Fruit fly (Drosophila melanogaster) whole organism, embryonic: ENCODE results near the gene CG45100.

Experiments
- Awh ChIP-seq: fragments of 200-800 bp; sonication (Bioruptor generic); IDR thresholded peaks from 2 replicates; pipeline ENCODE4, ENCODE4 v1.3.6; 2022; ENCODE audit warnings: missing biosample characterization, missing genetic modification characterization
- C15 ChIP-seq: fragments of 200-800 bp; sonication (Bioruptor generic); IDR thresholded peaks from 3 replicates; pipeline ENCODE4 v1.3.6; 2022; ENCODE audit warnings: missing biosample characterization, missing genetic modification characterization
- CG10267 ChIP-seq: fragments of 200-800 bp; sonication (Bioruptor generic); optimal IDR thresholded peaks from 2 replicates; lab custom pipeline; 2018; ENCODE audit warnings: missing biosample characterization, mild to moderate bottlenecking, missing genetic modification characterization, moderate library complexity
- CG11398 ChIP-seq: fragments of 200-800 bp; sonication (Bioruptor generic); optimal IDR thresholded peaks from 2 replicates; lab custom pipeline; 2016; ENCODE audit warnings: missing biosample characterization, missing genetic modification characterization
- CG1233 ChIP-seq: fragments of 200-800 bp; sonication (Bioruptor generic); optimal IDR thresholded peaks from 4 replicates; lab custom pipeline; 2018; ENCODE audit warnings: missing biosample characterization, mild to moderate bottlenecking, missing genetic modification characterization
- CG13123 ChIP-seq: fragments of 200-800 bp; sonication (Bioruptor generic); optimal IDR thresholded peaks from 2 replicates; lab custom pipeline; 2016; ENCODE audit warnings: missing biosample characterization, missing genetic modification characterization
- CG13296 ChIP-seq: fragments of 200-800 bp; sonication (Bioruptor generic); optimal IDR thresholded peaks from 3 replicates; lab custom pipeline; 2018; ENCODE audit warnings: missing biosample characterization, mild to moderate bottlenecking, missing genetic modification characterization
- CG13624 ChIP-seq: fragments of 200-800 bp; sonication (Bioruptor generic); optimal IDR thresholded peaks from 2 replicates; lab custom pipeline; 2016; ENCODE audit warnings: missing biosample characterization, missing genetic modification characterization
- CG14014 ChIP-seq: fragments of 200-800 bp; sonication (Bioruptor generic); IDR thresholded peaks from 2 replicates; pipeline ENCODE4 v1.3.6; 2022; ENCODE audit warnings: missing biosample characterization, missing genetic modification characterization
- CG1647 ChIP-seq: fragments of 200-800 bp; sonication (Bioruptor generic); optimal IDR thresholded peaks from 3 replicates; lab custom pipeline; 2016; ENCODE audit warnings: missing biosample characterization, missing genetic modification characterization
- CG1832 ChIP-seq: fragments of 200-800 bp; sonication (Bioruptor generic); optimal IDR thresholded peaks from 2 replicates; lab custom pipeline; 2017; ENCODE audit warnings: missing biosample characterization, mild to moderate bottlenecking, missing genetic modification characterization, inconsistent platforms
- CG2116 ChIP-seq: fragments of 200-800 bp; sonication (Bioruptor generic); optimal IDR thresholded peaks from 3 replicates; lab custom pipeline; 2018; ENCODE audit warnings: missing biosample characterization, mild to moderate bottlenecking, missing genetic modification characterization
- CG2875 ChIP-seq: fragments of 200-800 bp; sonication (Bioruptor generic); optimal IDR thresholded peaks from 2 replicates; lab custom pipeline; 2017; ENCODE audit warnings: missing biosample characterization, mild to moderate bottlenecking, missing genetic modification characterization, missing genetic modification reagents
- CG3163 ChIP-seq: fragments of 200-800 bp; sonication (Bioruptor generic); optimal IDR thresholded peaks from 3 replicates; lab custom pipeline; 2016; ENCODE audit warnings: missing biosample characterization, missing genetic modification characterization
- CG34224 ChIP-seq: fragments of 200-800 bp; sonication (Bioruptor generic); IDR thresholded peaks from 3 replicates; pipeline ENCODE4 v1.3.6; 2022; ENCODE audit warnings: missing biosample characterization, missing genetic modification characterization; ENCODE audit not compliant: partially characterized antibody
- CG3726 ChIP-seq: fragments of 200-800 bp; sonication (Bioruptor generic); IDR thresholded peaks from 3 replicates; pipeline ENCODE4, ENCODE4 v1.3.6; 2022; ENCODE audit warnings: missing biosample characterization, missing genetic modification characterization
- CG3838 ChIP-seq: fragments of 200-800 bp; sonication (Bioruptor generic); optimal IDR thresholded peaks from 3 replicates; lab custom pipeline; 2016; ENCODE audit warnings: missing biosample characterization, missing genetic modification characterization
- CG5953 ChIP-seq: fragments of 200-800 bp; sonication (Bioruptor generic); IDR thresholded peaks from 2 replicates; pipeline ENCODE4 v1.3.6; 2022; ENCODE audit warnings: missing biosample characterization, missing genetic modification characterization
- CG6254 ChIP-seq: fragments of 200-800 bp; sonication (Bioruptor generic); optimal IDR thresholded peaks from 3 replicates; lab custom pipeline; 2017; ENCODE audit warnings: mild to moderate bottlenecking, missing biosample characterization, missing genetic modification reagents, missing genetic modification characterization
- CG6654 ChIP-seq: fragments of 200-800 bp; sonication (Bioruptor generic); optimal IDR thresholded peaks from 2 replicates; lab custom pipeline; 2017; ENCODE audit warnings: missing biosample characterization, mild to moderate bottlenecking, missing genetic modification characterization
- CG6689 ChIP-seq: fragments of 200-800 bp; sonication (Bioruptor generic); IDR thresholded peaks from 2 replicates; pipeline ENCODE4 v1.3.6; 2022; ENCODE audit warnings: missing biosample characterization, missing genetic modification characterization
- CG7928 ChIP-seq: fragments of 200-800 bp; sonication (Bioruptor generic); optimal IDR thresholded peaks from 2 replicates; lab custom pipeline; 2017; ENCODE audit warnings: missing biosample characterization, mild to moderate bottlenecking, missing genetic modification characterization
- CG9876 ChIP-seq: fragments of 200-800 bp; sonication (Bioruptor generic); optimal IDR thresholded peaks from 2 replicates; lab custom pipeline; 2016; ENCODE audit warnings: missing biosample characterization, missing genetic modification characterization
- Dip3 ChIP-seq: fragments of 200-800 bp; sonication (Bioruptor generic); optimal IDR thresholded peaks from 3 replicates; lab custom pipeline; 2016; ENCODE audit warnings: missing biosample characterization, missing genetic modification characterization
- E2f1 ChIP-seq: fragments of 200-800 bp; sonication (Bioruptor generic); IDR thresholded peaks from 2 replicates; pipeline ENCODE4 v1.3.6; 2022; ENCODE audit warnings: missing biosample characterization, missing genetic modification characterization
- Fer2 ChIP-seq: fragments of 200-800 bp; sonication (Bioruptor generic); optimal IDR thresholded peaks from 2 replicates; lab custom pipeline; 2018; ENCODE audit warnings: missing biosample characterization, mild to moderate bottlenecking, missing genetic modification characterization, moderate library complexity
- Lim3 ChIP-seq: fragments of 200-800 bp; sonication (Bioruptor generic); IDR thresholded peaks from 2 replicates; pipeline ENCODE4 v1.3.6; 2022; ENCODE audit warnings: missing biosample characterization, missing genetic modification characterization
- MBD-R2 ChIP-seq: fragments of 200-800 bp; sonication (Bioruptor generic); IDR thresholded peaks from 2 replicates; pipeline ENCODE4 v1.3.6; 2022; ENCODE audit warnings: missing biosample characterization, missing genetic modification characterization
- Meics ChIP-seq: fragments of 200-800 bp; sonication (Bioruptor generic); optimal IDR thresholded peaks from 2 replicates; lab custom pipeline; 2017; ENCODE audit warnings: missing biosample characterization, mild to moderate bottlenecking, missing genetic modification characterization
- Mes4 ChIP-seq: fragments of 200-800 bp; sonication (Bioruptor generic); optimal IDR thresholded peaks from 2 replicates; lab custom pipeline; 2016; ENCODE audit warnings: missing biosample characterization, missing genetic modification characterization
- NC2β ChIP-seq: fragments of 200-800 bp; sonication (Bioruptor generic); optimal IDR thresholded peaks from 2 replicates; lab custom pipeline; 2016; ENCODE audit warnings: missing biosample characterization, missing genetic modification characterization
- Pdp1 ChIP-seq, 2 experiments: fragments of 200-800 bp; sonication (Bioruptor generic); optimal IDR thresholded peaks; 3 replicates each; lab custom pipeline; 2016; ENCODE audit warnings: missing biosample characterization in 2 of 2, missing genetic modification characterization in 2 of 2, mild to moderate bottlenecking in 1 of 2, moderate library complexity in 1 of 2
- Ssrp ChIP-seq: fragments of 200-800 bp; sonication (Bioruptor generic); optimal IDR thresholded peaks from 2 replicates; lab custom pipeline; 2018; ENCODE audit warnings: missing biosample characterization, mild to moderate bottlenecking, missing genetic modification characterization, moderate library complexity
- YL-1 ChIP-seq: fragments of 200-800 bp; sonication (Bioruptor generic); optimal IDR thresholded peaks from 3 replicates; lab custom pipeline; 2017; ENCODE audit warnings: missing biosample characterization, mild to moderate bottlenecking, missing genetic modification characterization
- cato ChIP-seq: fragments of 200-800 bp; sonication (Bioruptor generic); optimal IDR thresholded peaks from 2 replicates; lab custom pipeline; 2016; ENCODE audit warnings: missing biosample characterization, missing genetic modification characterization, borderline replicate concordance
- caup ChIP-seq: fragments of 200-800 bp; sonication (Bioruptor generic); optimal IDR thresholded peaks from 3 replicates; lab custom pipeline; 2017; ENCODE audit warnings: missing biosample characterization, mild to moderate bottlenecking, missing genetic modification characterization, moderate library complexity; ENCODE audit not compliant: severe bottlenecking
- chn ChIP-seq: fragments of 200-800 bp; sonication (Bioruptor generic); optimal IDR thresholded peaks from 2 replicates; lab custom pipeline; 2016; ENCODE audit warnings: missing biosample characterization, missing genetic modification characterization
- emc ChIP-seq: fragments of 200-800 bp; sonication (Bioruptor generic); optimal IDR thresholded peaks from 2 replicates; lab custom pipeline; 2016; ENCODE audit warnings: missing biosample characterization, missing genetic modification characterization
- eve ChIP-seq, 2 experiments: fragments of >200 bp; optimal IDR thresholded peaks; 2 replicates each; lab custom pipeline; 2017; ENCODE audit warnings: missing biosample characterization in 2 of 2, missing genetic modification characterization in 2 of 2
- fu2 ChIP-seq: fragments of 200-800 bp; sonication (Bioruptor generic); optimal IDR thresholded peaks from 2 replicates; lab custom pipeline; 2016; ENCODE audit warnings: missing biosample characterization, missing genetic modification characterization
- hb ChIP-seq: fragments of 200-800 bp; sonication (Bioruptor generic); IDR thresholded peaks from 3 replicates; pipeline ENCODE4 v1.3.6; 2022; ENCODE audit warnings: missing biosample characterization, missing genetic modification characterization; ENCODE audit not compliant: partially characterized antibody
- hbn ChIP-seq: fragments of 200-800 bp; sonication (Bioruptor generic); IDR thresholded peaks from 2 replicates; pipeline ENCODE4 v1.3.6; 2022; ENCODE audit warnings: missing biosample characterization, missing genetic modification characterization; ENCODE audit not compliant: partially characterized antibody
- insv ChIP-seq, 2 experiments: fragments of 200-800 bp; sonication (Bioruptor generic); optimal IDR thresholded peaks; 3 replicates each; lab custom pipeline; 2016 to 2018; ENCODE audit warnings: missing biosample characterization in 2 of 2, missing genetic modification characterization in 2 of 2
- lmd ChIP-seq: fragments of 200-800 bp; sonication (Bioruptor generic); IDR thresholded peaks from 2 replicates; pipeline ENCODE4 v1.3.6; 2022; ENCODE audit warnings: missing biosample characterization, missing genetic modification characterization
- mld ChIP-seq: fragments of 200-800 bp; sonication (Bioruptor generic); IDR thresholded peaks from 3 replicates; pipeline ENCODE4 v1.3.6; 2022; ENCODE audit warnings: missing biosample characterization, missing genetic modification characterization; ENCODE audit not compliant: partially characterized antibody
- nerfin-1 ChIP-seq: fragments of 200-800 bp; sonication (Bioruptor generic); optimal IDR thresholded peaks from 3 replicates; lab custom pipeline; 2019; ENCODE audit warnings: missing biosample characterization, mild to moderate bottlenecking, missing genetic modification characterization, moderate library complexity
- p53 ChIP-seq: fragments of 200-800 bp; sonication (Bioruptor generic); optimal IDR thresholded peaks from 2 replicates; lab custom pipeline; 2016; ENCODE audit warnings: missing biosample characterization, missing genetic modification characterization
- stwl ChIP-seq: fragments of 200-800 bp; sonication (Bioruptor generic); optimal IDR thresholded peaks from 3 replicates; lab custom pipeline; 2018; ENCODE audit warnings: missing biosample characterization, mild to moderate bottlenecking, missing genetic modification characterization, moderate library complexity
- tap ChIP-seq: fragments of 200-800 bp; optimal IDR thresholded peaks from 3 replicates; lab custom pipeline; 2019; ENCODE audit warnings: missing biosample characterization, mild to moderate bottlenecking, missing genetic modification characterization, moderate library complexity
- unpg ChIP-seq: fragments of 200-800 bp; sonication (Bioruptor generic); optimal IDR thresholded peaks from 3 replicates; lab custom pipeline; 2018; ENCODE audit warnings: missing biosample characterization, mild to moderate bottlenecking, missing genetic modification characterization, moderate library complexity
- vfl ChIP-seq: fragments of 200-800 bp; sonication (Bioruptor generic); optimal IDR thresholded peaks from 2 replicates; lab custom pipeline; 2016; ENCODE audit warnings: missing biosample characterization, missing genetic modification characterization

CG45100 gene

dm6 chr3R:5485295-5485718 is 10.9 kb upstream of the CG45100 start, which contains the start of gene CG31550 (continued):
- TF ChIP-seq CG2875 (no peak), insv (GFP tag; optimal IDR thresholded peaks at IDR 0.05; lab: Kevin White, UChicago) (peak in 1 of 2 experiments; percentile 16), CG6654 (no peak), unpg (GFP tag; lab: Kevin White, UChicago) (peak; percentile 56), CG14014 (peak; percentile 77), caup (GFP tag; lab: Kevin White, UChicago) (peak; percentile 49), fu2 (GFP tag; lab: Kevin White, UChicago) (peak; percentile 48), nerfin-1 (tag; lab: Kevin White, UChicago) (peak; percentile 60), CG1832 (GFP tag; lab: Kevin White, UChicago) (no peak), Pdp1 (GFP tag; optimal IDR thresholded peaks at IDR 0.05; lab: Kevin White, UChicago) (peak; percentile 14 to 87), CG3726 (no peak), YL-1 (GFP tag; lab: Kevin White, UChicago) (peak; percentile 82), CG13296 (GFP tag; lab: Kevin White, UChicago) (peak; percentile 67), hb (GFP tag; lab: Robert Waterston, UW) (no peak), CG13123 (GFP tag; lab: Kevin White, UChicago) (peak; percentile 39), C15 (no peak), CG9876 (GFP tag; lab: Kevin White, UChicago) (peak; percentile 18), Ssrp (tag; lab: Kevin White, UChicago) (peak; percentile 75), Lim3 (GFP tag; lab: Robert Waterston, UW) (no peak), stwl (peak; percentile 85), CG11398 (GFP tag; lab: Kevin White, UChicago) (no peak), CG3163 (GFP tag; lab: Kevin White, UChicago) (no peak), Awh (GFP tag; lab: Robert Waterston, UW) (peak; percentile 25; the same call in 1 of the 2 replicates), CG5953 (GFP tag; lab: Robert Waterston, UW) (peak; percentile 31; the same call in 1 of the 2 replicates), CG10267 (tag; lab: Kevin White, UChicago) (peak; percentile 92), cato (peak; percentile 19), mld (GFP tag; lab: Robert Waterston, UW) (no peak), E2f1 (GFP tag; lab: Robert Waterston, UW) (peak; percentile 62; the same call in 1 of the 2 replicates), CG7928 (GFP tag; lab: Kevin White, UChicago) (no peak), NC2β (GFP tag; lab: Kevin White, UChicago) (no peak), CG13624 (GFP tag; lab: Kevin White, UChicago) (peak; percentile 59), CG6689 (GFP tag; lab: Robert Waterston, UW) (peak; percentile 71), CG6254 (no peak), CG34224 (GFP tag; lab: Robert Waterston, UW) (no peak), Meics (GFP tag; lab: Kevin White, UChicago) (peak; percentile 67), MBD-R2 (peak; percentile 78), Mes4 (GFP tag; lab: Kevin White, UChicago) (no peak), CG3838 (GFP tag; lab: Kevin White, UChicago) (no peak), chn (GFP tag; lab: Kevin White, UChicago) (peak; percentile 32), CG2116 (GFP tag; lab: Kevin White, UChicago) (peak; percentile 50), lmd (GFP tag; lab: Robert Waterston, UW) (peak; percentile 83), Fer2 (peak; percentile 44), tap (tag; lab: Kevin White, UChicago) (no peak), hbn (GFP tag; lab: Robert Waterston, UW) (no peak), emc (peak; percentile 1), Dip3 (peak; percentile 19), eve (GFP tag; optimal IDR thresholded peaks at IDR 0.05; lab: Kevin White, UChicago) (no peak), p53 (GFP tag; lab: Kevin White, UChicago) (no peak), CG1233 (GFP tag; lab: Kevin White, UChicago) (peak; percentile 58), vfl (peak; percentile 11), CG1647 (GFP tag; lab: Kevin White, UChicago) (peak; percentile 45)
